Worm (Caenorhabditis elegans) whole organism, young adult: ENCODE measurements around the gene erg-28.

ENCODE experiments used
- B0261.1 ChIP-seq: sonication (generic microtip); optimal IDR thresholded peaks from 2 replicates; lab custom pipeline; 2016; ENCODE audit warnings: mild to moderate bottlenecking, missing genetic modification characterization, moderate library complexity, missing compliant biosample characterization
- B0336.3 ChIP-seq: fragments of 200-800 bp; sonication (Bioruptor generic); IDR thresholded peaks from 2 replicates; pipeline ENCODE4 v1.3.6; 2022; ENCODE audit warnings: missing genetic modification characterization, missing compliant biosample characterization
- C17E4.6 ChIP-seq: fragments of 200-800 bp; sonication (Bioruptor generic); IDR thresholded peaks from 2 replicates; pipeline ENCODE4 v1.3.6; 2022; ENCODE audit warnings: missing genetic modification reagents, missing genetic modification characterization, missing compliant biosample characterization
- D2030.7 ChIP-seq: fragments of 200-800 bp; sonication (Bioruptor generic); IDR thresholded peaks from 2 replicates; pipeline ENCODE4 v1.3.6; 2022; ENCODE audit warnings: missing genetic modification reagents, missing genetic modification characterization, missing compliant biosample characterization
- F22D6.2 ChIP-seq: sonication (generic microtip); optimal IDR thresholded peaks from 2 replicates; lab custom pipeline; 2016; ENCODE audit warnings: mild to moderate bottlenecking, missing genetic modification characterization, missing compliant biosample characterization
- F49E8.2 ChIP-seq: sonication (generic microtip); optimal IDR thresholded peaks from 3 replicates; lab custom pipeline; 2017; ENCODE audit warnings: missing genetic modification characterization, mild to moderate bottlenecking, missing compliant biosample characterization, antibody characterized with exemption, moderate library complexity; ENCODE audit not compliant: insufficient read depth
- F55B11.4 ChIP-seq: sonication (generic microtip); optimal IDR thresholded peaks from 2 replicates; lab custom pipeline; 2016; ENCODE audit warnings: missing compliant biosample characterization, missing genetic modification characterization, borderline replicate concordance; ENCODE audit not compliant: insufficient read depth
- K12H6.12 ChIP-seq: fragments of 200-800 bp; sonication (Bioruptor generic); optimal IDR thresholded peaks from 2 replicates; lab custom pipeline; 2018; ENCODE audit warnings: mild to moderate bottlenecking, missing genetic modification characterization, missing compliant biosample characterization
- Y56A3A.18 ChIP-seq: fragments of 200-800 bp; sonication (Bioruptor generic); IDR thresholded peaks from 2 replicates; pipeline ENCODE4 v1.3.6; 2022; ENCODE audit warnings: missing genetic modification reagents, missing genetic modification characterization, missing compliant biosample characterization
- Y79H2A.3 ChIP-seq: fragments of 200-800 bp; sonication (Bioruptor generic); conservative IDR thresholded peaks from 2 replicates; pipeline ENCODE4 v1.3.6; 2022; ENCODE audit warnings: missing genetic modification reagents, missing genetic modification characterization, missing compliant biosample characterization
- ZK185.1 ChIP-seq: sonication (generic microtip); optimal IDR thresholded peaks from 2 replicates; lab custom pipeline; 2016; ENCODE audit warnings: mild to moderate bottlenecking, missing genetic modification characterization, missing compliant biosample characterization; ENCODE audit not compliant: poor library complexity, severe bottlenecking
- ama-1 ChIP-seq, 3 experiments: fragments of 150-350 bp in 1 of 3; sonication (generic microtip) in 2 of 3; optimal IDR thresholded peaks; 2 replicates each; lab custom pipeline; 2014 to 2018; ENCODE audit warnings: missing biosample characterization in 2 of 3, missing genetic modification characterization in 2 of 3, missing genetic modification reagents in 2 of 3
- attf-3 ChIP-seq: fragments of 200-800 bp; sonication (Bioruptor generic); conservative IDR thresholded peaks from 2 replicates; pipeline ENCODE4 v1.3.6; 2022; ENCODE audit warnings: missing genetic modification reagents, missing genetic modification characterization, missing compliant biosample characterization
- attf-6 ChIP-seq: fragments of 200-800 bp; sonication (Bioruptor generic); IDR thresholded peaks from 2 replicates; pipeline ENCODE4 v1.3.6; 2022; ENCODE audit warnings: missing genetic modification reagents, missing genetic modification characterization, missing compliant biosample characterization
- cebp-1 ChIP-seq, 2 experiments: fragments of 200-800 bp in 1 of 2; sonication (Bioruptor generic) in 1 of 2; sonication (generic microtip) in 1 of 2; IDR thresholded peaks in 1 of 2; optimal IDR thresholded peaks in 1 of 2; 2 replicates each; pipeline versions ENCODE4 v1.3.6 to Lab custom; 2017 to 2022; ENCODE audit warnings: missing compliant biosample characterization in 2 of 2, missing genetic modification characterization in 2 of 2, mild to moderate bottlenecking in 1 of 2, missing genetic modification reagents in 1 of 2, moderate library complexity in 1 of 2
- cebp-2 ChIP-seq: fragments of 200-800 bp; sonication (Bioruptor generic); IDR thresholded peaks from 2 replicates; pipeline ENCODE4 v1.3.6; 2022; ENCODE audit warnings: missing genetic modification characterization, missing compliant biosample characterization
- ceh-27 ChIP-seq: fragments of 200-800 bp; sonication (Bioruptor generic); optimal IDR thresholded peaks from 2 replicates; lab custom pipeline; 2018; ENCODE audit warnings: mild to moderate bottlenecking, missing genetic modification characterization, moderate library complexity, missing compliant biosample characterization
- ceh-40 ChIP-seq: fragments of 200-800 bp; sonication (Bioruptor generic); IDR thresholded peaks from 2 replicates; pipeline ENCODE4 v1.3.6; 2022; ENCODE audit warnings: missing genetic modification characterization, missing compliant biosample characterization
- egl-44 ChIP-seq: fragments of 200-800 bp; sonication (Bioruptor generic); IDR thresholded peaks from 2 replicates; pipeline ENCODE4 v1.3.6; 2022; ENCODE audit warnings: missing genetic modification reagents, missing genetic modification characterization, missing compliant biosample characterization
- egrh-3 ChIP-seq: fragments of 200-800 bp; sonication (Bioruptor generic); IDR thresholded peaks from 2 replicates; pipeline ENCODE4 v1.3.6; 2022; ENCODE audit warnings: missing genetic modification reagents, missing genetic modification characterization, missing compliant biosample characterization
- hlh-12 ChIP-seq: sonication (generic microtip); optimal IDR thresholded peaks from 2 replicates; lab custom pipeline; 2016; ENCODE audit warnings: missing genetic modification characterization, missing compliant biosample characterization
- hrde-1 ChIP-seq: sonication (generic microtip); optimal IDR thresholded peaks from 2 replicates; lab custom pipeline; 2016; ENCODE audit warnings: missing genetic modification characterization, mild to moderate bottlenecking, missing compliant biosample characterization, moderate library complexity, missing genotype, missing genetic modification reagents, borderline replicate concordance
- let-607 ChIP-seq, 2 experiments: fragments of 200-800 bp in 1 of 2; sonication (Bioruptor generic) in 1 of 2; sonication (generic microtip) in 1 of 2; optimal IDR thresholded peaks; 2 replicates each; lab custom pipeline; 2016 to 2018; ENCODE audit warnings: mild to moderate bottlenecking in 2 of 2, missing compliant biosample characterization in 2 of 2, missing genetic modification characterization in 2 of 2, moderate library complexity in 2 of 2, missing genotype in 1 of 2
- lin-35 ChIP-seq, 3 experiments: fragments of 150-350 bp in 2 of 3; sonication (generic microtip) in 1 of 3; optimal IDR thresholded peaks; 2 replicates each; lab custom pipeline; 2014 to 2018; ENCODE audit warnings: missing biosample characterization in 3 of 3, missing genetic modification characterization in 3 of 3, missing genetic modification reagents in 3 of 3
- lsl-1 ChIP-seq: fragments of 200-800 bp; sonication (Bioruptor generic); optimal IDR thresholded peaks from 2 replicates; lab custom pipeline; 2018; ENCODE audit warnings: mild to moderate bottlenecking, missing genetic modification characterization, moderate library complexity, missing compliant biosample characterization
- madf-6 ChIP-seq: fragments of 200-800 bp; sonication (Bioruptor generic); IDR thresholded peaks from 2 replicates; pipeline ENCODE4 v1.3.6; 2022; ENCODE audit warnings: missing genetic modification reagents, missing genetic modification characterization, missing compliant biosample characterization
- madf-8 ChIP-seq: fragments of 200-800 bp; sonication (Bioruptor generic); conservative IDR thresholded peaks from 2 replicates; pipeline ENCODE4 v1.3.6; 2022; ENCODE audit warnings: missing genetic modification reagents, missing genetic modification characterization, missing compliant biosample characterization
- mes-4 ChIP-seq: sonication (generic microtip); optimal IDR thresholded peaks from 2 replicates; lab custom pipeline; 2016; ENCODE audit warnings: missing genotype, missing genetic modification characterization, missing compliant biosample characterization
- mxl-1 ChIP-seq: sonication (generic microtip); optimal IDR thresholded peaks from 2 replicates; lab custom pipeline; 2016; ENCODE audit warnings: missing genetic modification characterization, missing compliant biosample characterization
- nhr-179 ChIP-seq: sonication (generic microtip); optimal IDR thresholded peaks from 2 replicates; lab custom pipeline; 2016; ENCODE audit warnings: mild to moderate bottlenecking, missing genetic modification characterization, missing compliant biosample characterization
- nhr-27 ChIP-seq: fragments of 200-800 bp; sonication (Bioruptor generic); optimal IDR thresholded peaks from 2 replicates; lab custom pipeline; 2018; ENCODE audit warnings: mild to moderate bottlenecking, missing genetic modification characterization, moderate library complexity, missing compliant biosample characterization
- nhr-80 ChIP-seq: sonication (generic microtip); optimal IDR thresholded peaks from 2 replicates; lab custom pipeline; 2016; ENCODE audit warnings: missing genetic modification characterization, missing compliant biosample characterization
- nhr-90 ChIP-seq: sonication (generic microtip); optimal IDR thresholded peaks from 2 replicates; lab custom pipeline; 2016; ENCODE audit warnings: missing genotype, mild to moderate bottlenecking, missing genetic modification characterization, missing compliant biosample characterization
- pbrm-1 ChIP-seq: fragments of 200-800 bp; sonication (Bioruptor generic); IDR thresholded peaks from 2 replicates; pipeline ENCODE4 v1.3.6; 2022; ENCODE audit warnings: missing genetic modification reagents, missing genetic modification characterization, missing compliant biosample characterization
- rcor-1 ChIP-seq: fragments of 200-800 bp; sonication (Bioruptor generic); IDR thresholded peaks from 2 replicates; pipeline ENCODE4 v1.3.6; 2022; ENCODE audit warnings: missing genetic modification reagents, missing genetic modification characterization, missing compliant biosample characterization
- rec-8 ChIP-seq, 2 experiments: sonication (generic microtip); optimal IDR thresholded peaks; 2 replicates each; lab custom pipeline; 2016; ENCODE audit warnings: mild to moderate bottlenecking in 2 of 2, missing genetic modification characterization in 2 of 2, missing genetic modification reagents in 2 of 2, missing genotype in 2 of 2, missing biosample characterization in 1 of 2, missing compliant biosample characterization in 1 of 2, moderate library complexity in 1 of 2
- repo-1 ChIP-seq: sonication (generic microtip); optimal IDR thresholded peaks from 2 replicates; lab custom pipeline; 2017; ENCODE audit warnings: mild to moderate bottlenecking, missing genetic modification characterization, missing compliant biosample characterization
- rpc-1 ChIP-seq, 2 experiments: fragments of 150-350 bp in 1 of 2; sonication (generic microtip) in 1 of 2; optimal IDR thresholded peaks; 2 replicates each; lab custom pipeline; 2014 to 2018; ENCODE audit warnings: missing biosample characterization in 1 of 2, missing genetic modification characterization in 1 of 2, missing genetic modification reagents in 1 of 2, missing genotype in 1 of 2
- snpc-1.3 ChIP-seq: sonication (generic microtip); optimal IDR thresholded peaks from 2 replicates; lab custom pipeline; 2017; ENCODE audit warnings: missing genetic modification characterization, mild to moderate bottlenecking, missing compliant biosample characterization, antibody characterized with exemption, moderate library complexity, missing genotype, missing genetic modification reagents; ENCODE audit not compliant: insufficient read depth
- snpc-3.4 ChIP-seq: sonication (generic microtip); optimal IDR thresholded peaks from 2 replicates; lab custom pipeline; 2017; ENCODE audit warnings: missing genetic modification characterization, mild to moderate bottlenecking, missing compliant biosample characterization, antibody characterized with exemption, moderate library complexity, missing genotype, missing genetic modification reagents
- somi-1 ChIP-seq: fragments of 200-800 bp; sonication (Bioruptor generic); optimal IDR thresholded peaks from 2 replicates; lab custom pipeline; 2018; ENCODE audit warnings: mild to moderate bottlenecking, missing genetic modification characterization, missing compliant biosample characterization
- tbp1 ChIP-seq: fragments of 200-800 bp; sonication (Bioruptor generic); optimal IDR thresholded peaks from 2 replicates; lab custom pipeline; 2018; ENCODE audit warnings: mild to moderate bottlenecking, missing genetic modification characterization, missing compliant biosample characterization
- ztf-26 ChIP-seq: sonication (generic microtip); optimal IDR thresholded peaks from 2 replicates; lab custom pipeline; 2017; ENCODE audit warnings: missing genetic modification characterization, missing compliant biosample characterization
- ztf-28 ChIP-seq: fragments of 200-800 bp; sonication (Bioruptor generic); IDR thresholded peaks from 2 replicates; pipeline ENCODE4 v1.3.6; 2022; ENCODE audit warnings: missing genetic modification reagents, missing genetic modification characterization, missing compliant biosample characterization
- ztf-6 ChIP-seq: fragments of 200-800 bp; sonication (Bioruptor generic); IDR thresholded peaks from 2 replicates; pipeline ENCODE4 v1.3.6; 2022; ENCODE audit warnings: missing genetic modification reagents, missing genetic modification characterization, missing compliant biosample characterization

Gene erg-28

DNA sequence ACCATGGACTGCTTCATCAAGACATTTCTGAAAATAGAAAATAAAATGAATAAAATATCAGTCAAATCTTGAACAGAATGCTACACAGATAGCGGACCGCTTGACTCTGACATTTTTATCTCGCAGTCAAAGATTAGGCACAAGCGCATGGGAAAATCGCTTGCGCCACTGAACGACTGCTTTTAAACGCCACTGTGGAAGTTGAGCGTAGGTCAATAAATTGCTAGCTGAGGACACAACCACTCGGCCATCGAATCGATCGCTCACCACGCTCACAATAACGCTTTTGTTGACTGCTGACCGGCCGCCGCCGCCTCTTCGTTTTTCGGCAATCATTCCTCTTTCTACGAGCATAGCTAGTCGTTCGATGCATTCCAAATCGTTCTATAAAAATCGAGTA, 10.4 kb upstream of the erg-28 start (continued):
- TF ChIP-seq nhr-27 (no peak), madf-8 (GFP tag; lab: Robert Waterston, UW) (no peak), C17E4.6 (GFP tag; lab: Robert Waterston, UW) (no peak), K12H6.12 (tag; lab: Kevin White, UChicago) (peak; percentile 55), Y56A3A.18 (GFP tag; lab: Robert Waterston, UW) (peak; percentile 80; the same call in 1 of the 2 replicates), mxl-1 (tag; lab: Kevin White, UChicago) (peak; percentile 50), cebp-1 (GFP tag; IDR thresholded peaks at IDR 0.05; lab: Robert Waterston, UW) (no peak), cebp-1 (tag; optimal IDR thresholded peaks at IDR 0.05; lab: Kevin White, UChicago) (peak; percentile 58), ztf-28 (GFP tag; lab: Robert Waterston, UW) (no peak), F55B11.4 (tag; lab: Kevin White, UChicago) (no peak), hlh-12 (tag; lab: Kevin White, UChicago) (peak; percentile 52), attf-3 (GFP tag; lab: Robert Waterston, UW) (peak; percentile 52; the same call in 1 of the 2 replicates), ceh-40 (GFP tag; lab: Robert Waterston, UW) (no peak), nhr-179 (tag; lab: Kevin White, UChicago) (peak; percentile 28), repo-1 (tag; lab: Kevin White, UChicago) (peak; percentile 73), tbp1 (GFP tag; lab: Kevin White, UChicago) (peak; percentile 89), hrde-1 (peak; percentile 55), egrh-3 (GFP tag; lab: Robert Waterston, UW) (no peak), rcor-1 (GFP tag; lab: Robert Waterston, UW) (no peak), let-607 (tag; optimal IDR thresholded peaks at IDR 0.05; lab: Kevin White, UChicago) (peak; percentile 6 to 48), attf-6 (GFP tag; lab: Robert Waterston, UW) (no peak), madf-6 (GFP tag; lab: Robert Waterston, UW) (peak; percentile 61; the same call in 1 of the 2 replicates), somi-1 (GFP tag; lab: Kevin White, UChicago) (peak; percentile 22), snpc-1.3 (tag; lab: Kevin White, UChicago) (peak; percentile 55), F49E8.2 (tag; lab: Kevin White, UChicago) (peak; percentile 45), ZK185.1 (tag; lab: Kevin White, UChicago) (peak; percentile 84), pbrm-1 (GFP tag; lab: Robert Waterston, UW) (peak; percentile 43; the same call in 1 of the 2 replicates), B0261.1 (peak; percentile 74), cebp-2 (GFP tag; lab: Robert Waterston, UW) (peak; percentile 92), egl-44 (peak; percentile 49; the same call in 1 of the 2 replicates), snpc-3.4 (tag; lab: Kevin White, UChicago) (peak; percentile 53), B0336.3 (GFP tag; lab: Robert Waterston, UW) (peak; percentile 74), ama-1 (optimal IDR thresholded peaks at IDR 0.05; lab: Kevin White, UChicago) (no peak), ama-1 (GFP tag; optimal IDR thresholded peaks at IDR 0.05; lab: Kevin White, UChicago) (peak; percentile 53 to 59), rpc-1 (optimal IDR thresholded peaks at IDR 0.05; lab: Kevin White, UChicago) (peak; percentile 64), rpc-1 (tag; optimal IDR thresholded peaks at IDR 0.05; lab: Kevin White, UChicago) (peak; percentile 78), ceh-27 (GFP tag; lab: Kevin White, UChicago) (peak; percentile 22), nhr-90 (tag; lab: Kevin White, UChicago) (peak; percentile 90), nhr-80 (tag; lab: Kevin White, UChicago) (peak; percentile 44), lsl-1 (GFP tag; lab: Kevin White, UChicago) (peak; percentile 27), ztf-6 (GFP tag; lab: Robert Waterston, UW) (no peak), ztf-26 (tag; lab: Kevin White, UChicago) (peak; percentile 45), D2030.7 (peak; percentile 35; the same call in 1 of the 2 replicates), Y79H2A.3 (0 out of 2 replicates have a peak, but pooled peaks have one; percentile 15), mes-4 (tag; lab: Kevin White, UChicago) (peak; percentile 52), lin-35 (GFP tag; optimal IDR thresholded peaks at IDR 0.05; lab: Kevin White, UChicago) (peak in 1 of 3 experiments; percentile 33), F22D6.2 (tag; lab: Kevin White, UChicago) (no peak), rec-8 (tag; optimal IDR thresholded peaks at IDR 0.05; lab: Kevin White, UChicago) (peak in 1 of 2 experiments; percentile 63)
